Fruit fly (Drosophila melanogaster) whole organism, embryonic: ENCODE data around the gene CG18507.

Experiments used
- Aef1 ChIP-seq: fragments of 200-800 bp; sonication (Bioruptor generic); IDR thresholded peaks from 3 replicates; pipeline ENCODE4 v1.3.6; 2022; ENCODE audit warnings: missing biosample characterization, missing genetic modification characterization
- BtbVII ChIP-seq: fragments of 200-800 bp; sonication (Bioruptor generic); optimal IDR thresholded peaks from 3 replicates; lab custom pipeline; 2017; ENCODE audit warnings: missing biosample characterization, mild to moderate bottlenecking, missing genetic modification characterization
- CG10366 ChIP-seq: fragments of 200-800 bp; sonication (Bioruptor generic); IDR thresholded peaks from 2 replicates; pipeline ENCODE4 v1.3.6; 2022; ENCODE audit warnings: missing biosample characterization, missing genetic modification characterization
- CG10543 ChIP-seq: fragments of 200-800 bp; sonication (Bioruptor generic); optimal IDR thresholded peaks from 3 replicates; lab custom pipeline; 2017; ENCODE audit warnings: missing biosample characterization, mild to moderate bottlenecking, missing genetic modification characterization, moderate library complexity
- CG11247 ChIP-seq: fragments of 200-800 bp; sonication (Bioruptor generic); IDR thresholded peaks from 2 replicates; pipeline ENCODE4 v1.3.6; 2022; ENCODE audit warnings: missing biosample characterization, missing genetic modification characterization
- CG11696 ChIP-seq: fragments of 200-800 bp; sonication (Bioruptor generic); IDR thresholded peaks from 2 replicates; pipeline ENCODE4 v1.3.6; 2022; ENCODE audit warnings: missing biosample characterization, missing genetic modification characterization
- CG14441 ChIP-seq: fragments of 200-800 bp; sonication (Bioruptor generic); IDR thresholded peaks from 2 replicates; pipeline ENCODE4 v1.3.6; 2022; ENCODE audit warnings: missing biosample characterization, missing genetic modification characterization
- CG15269 ChIP-seq: fragments of 200-800 bp; sonication (Bioruptor generic); optimal IDR thresholded peaks from 2 replicates; lab custom pipeline; 2018; ENCODE audit warnings: missing biosample characterization, mild to moderate bottlenecking, missing genetic modification characterization, moderate library complexity
- CG2199 ChIP-seq: fragments of 200-800 bp; sonication (Bioruptor generic); IDR thresholded peaks from 3 replicates; pipeline ENCODE4 v1.3.6; 2022; ENCODE audit warnings: missing biosample characterization, missing genetic modification characterization
- CG34422 ChIP-seq: fragments of 200-800 bp; sonication (Bioruptor generic); IDR thresholded peaks from 3 replicates; pipeline ENCODE4 v1.3.6; 2022; ENCODE audit warnings: missing biosample characterization, missing genetic modification characterization
- CG42726 ChIP-seq: fragments of 200-800 bp; sonication (Bioruptor generic); IDR thresholded peaks from 2 replicates; pipeline ENCODE4 v1.3.6; 2022; ENCODE audit warnings: missing biosample characterization, missing genetic modification characterization; ENCODE audit not compliant: partially characterized antibody
- CG4820 ChIP-seq: fragments of 200-800 bp; sonication (Bioruptor generic); optimal IDR thresholded peaks from 3 replicates; lab custom pipeline; 2016; ENCODE audit warnings: missing biosample characterization, missing genetic modification characterization
- CG6175 ChIP-seq: fragments of 200-800 bp; sonication (Bioruptor generic); IDR thresholded peaks from 3 replicates; pipeline ENCODE4 v1.3.6; 2022; ENCODE audit warnings: missing biosample characterization, missing genetic modification characterization
- CG6683 ChIP-seq: fragments of 200-800 bp; sonication (Bioruptor generic); optimal IDR thresholded peaks from 2 replicates; lab custom pipeline; 2017; ENCODE audit warnings: missing biosample characterization, mild to moderate bottlenecking, missing genetic modification characterization, missing genetic modification reagents
- CG6765 ChIP-seq: fragments of 200-800 bp; sonication (Bioruptor generic); optimal IDR thresholded peaks from 3 replicates; lab custom pipeline; 2017; ENCODE audit warnings: missing biosample characterization, mild to moderate bottlenecking, missing genetic modification characterization
- CG8944 ChIP-seq: fragments of 200-800 bp; sonication (Bioruptor generic); optimal IDR thresholded peaks from 3 replicates; lab custom pipeline; 2016; ENCODE audit warnings: missing biosample characterization, missing genetic modification characterization
- CG9215 ChIP-seq: fragments of 200-800 bp; sonication (Bioruptor generic); IDR thresholded peaks from 2 replicates; pipeline ENCODE4 v1.3.6; 2022; ENCODE audit warnings: missing biosample characterization, missing genetic modification characterization
- CG9609 ChIP-seq: fragments of 200-800 bp; sonication (Bioruptor generic); optimal IDR thresholded peaks from 3 replicates; lab custom pipeline; 2016; ENCODE audit warnings: missing biosample characterization, missing genetic modification characterization
- CG9932 ChIP-seq: fragments of 200-800 bp; sonication (Bioruptor generic); IDR thresholded peaks from 2 replicates; pipeline ENCODE4 v1.3.6; 2022; ENCODE audit warnings: missing biosample characterization, missing genetic modification characterization
- D19B ChIP-seq: fragments of 200-800 bp; sonication (Bioruptor generic); optimal IDR thresholded peaks from 2 replicates; lab custom pipeline; 2017; ENCODE audit warnings: missing biosample characterization, mild to moderate bottlenecking, missing genetic modification characterization
- Dbx ChIP-seq: fragments of 200-800 bp; sonication (Bioruptor generic); IDR thresholded peaks from 3 replicates; pipeline ENCODE4 v1.3.6; 2022; ENCODE audit warnings: missing biosample characterization, missing genetic modification characterization
- Fer1 ChIP-seq: fragments of 200-800 bp; sonication (Bioruptor generic); optimal IDR thresholded peaks from 2 replicates; lab custom pipeline; 2017; ENCODE audit warnings: missing biosample characterization, mild to moderate bottlenecking, missing genetic modification characterization
- Lim3 ChIP-seq: fragments of 200-800 bp; sonication (Bioruptor generic); IDR thresholded peaks from 2 replicates; pipeline ENCODE4 v1.3.6; 2022; ENCODE audit warnings: missing biosample characterization, missing genetic modification characterization
- NC2α ChIP-seq: fragments of 200-800 bp; sonication (Bioruptor generic); optimal IDR thresholded peaks from 2 replicates; lab custom pipeline; 2016; ENCODE audit warnings: missing biosample characterization, missing genetic modification characterization
- NFAT ChIP-seq: fragments of 200-800 bp; sonication (Bioruptor generic); IDR thresholded peaks from 2 replicates; pipeline ENCODE4 v1.3.6; 2022; ENCODE audit warnings: missing biosample characterization, missing genetic modification characterization
- Ravus ChIP-seq: fragments of 200-800 bp; sonication (Bioruptor generic); IDR thresholded peaks from 2 replicates; pipeline ENCODE4 v1.3.6; 2022; ENCODE audit warnings: missing biosample characterization, missing genetic modification characterization
- abd-A ChIP-seq: fragments of 200-800 bp; sonication (Bioruptor generic); optimal IDR thresholded peaks from 3 replicates; lab custom pipeline; 2019; ENCODE audit warnings: missing biosample characterization, mild to moderate bottlenecking, missing genetic modification characterization, moderate library complexity
- ap ChIP-seq: fragments of 200-800 bp; sonication (Bioruptor generic); IDR thresholded peaks from 2 replicates; pipeline ENCODE4 v1.3.6; 2022; ENCODE audit warnings: missing biosample characterization, missing genetic modification characterization
- bbx ChIP-seq: fragments of 200-800 bp; sonication (Bioruptor generic); IDR thresholded peaks from 2 replicates; pipeline ENCODE4 v1.3.6; 2022; ENCODE audit warnings: missing biosample characterization, missing genetic modification characterization; ENCODE audit not compliant: partially characterized antibody
- chinmo ChIP-seq: fragments of 200-800 bp; sonication (Bioruptor generic); IDR thresholded peaks from 4 replicates; pipeline ENCODE4 v1.3.6; 2022; ENCODE audit warnings: missing biosample characterization, missing genetic modification characterization; ENCODE audit not compliant: partially characterized antibody
- dm ChIP-seq: fragments of 200-800 bp; sonication (Bioruptor generic); optimal IDR thresholded peaks from 3 replicates; lab custom pipeline; 2016; ENCODE audit warnings: missing biosample characterization, missing genetic modification characterization
- dmrt11E ChIP-seq: fragments of 200-800 bp; sonication (Bioruptor generic); optimal IDR thresholded peaks from 3 replicates; lab custom pipeline; 2018; ENCODE audit warnings: missing biosample characterization, mild to moderate bottlenecking, missing genetic modification characterization, moderate library complexity
- fd64A ChIP-seq: fragments of 200-800 bp; sonication (Bioruptor generic); optimal IDR thresholded peaks from 3 replicates; lab custom pipeline; 2018; ENCODE audit warnings: missing biosample characterization, mild to moderate bottlenecking, missing genetic modification characterization
- h ChIP-seq: fragments of >200 bp; optimal IDR thresholded peaks from 2 replicates; lab custom pipeline; 2017
- ham ChIP-seq: fragments of 200-800 bp; sonication (Bioruptor generic); IDR thresholded peaks from 2 replicates; pipeline ENCODE4 v1.3.6; 2022; ENCODE audit warnings: missing biosample characterization, missing genetic modification characterization
- hb ChIP-seq: fragments of 200-800 bp; sonication (Bioruptor generic); IDR thresholded peaks from 3 replicates; pipeline ENCODE4 v1.3.6; 2022; ENCODE audit warnings: missing biosample characterization, missing genetic modification characterization; ENCODE audit not compliant: partially characterized antibody
- hth ChIP-seq: fragments of >200 bp; optimal IDR thresholded peaks from 2 replicates; lab custom pipeline; 2017; ENCODE audit warnings: inconsistent platforms
- maf-S ChIP-seq: fragments of 200-800 bp; sonication (Bioruptor generic); optimal IDR thresholded peaks from 2 replicates; lab custom pipeline; 2016; ENCODE audit warnings: missing biosample characterization, missing genetic modification characterization
- odd ChIP-seq: fragments of 200-800 bp; sonication (Bioruptor generic); optimal IDR thresholded peaks from 2 replicates; lab custom pipeline; 2017; ENCODE audit warnings: missing biosample characterization, mild to moderate bottlenecking, missing genetic modification characterization
- org-1 ChIP-seq: fragments of 200-800 bp; sonication (Bioruptor generic); optimal IDR thresholded peaks from 2 replicates; lab custom pipeline; 2017; ENCODE audit warnings: missing biosample characterization, missing genetic modification characterization
- phol ChIP-seq: fragments of 200-800 bp; sonication (Bioruptor generic); optimal IDR thresholded peaks from 3 replicates; lab custom pipeline; 2018; ENCODE audit warnings: missing biosample characterization, mild to moderate bottlenecking, missing genetic modification characterization, moderate library complexity
- psq ChIP-seq: fragments of 200-800 bp; sonication (Bioruptor generic); optimal IDR thresholded peaks from 2 replicates; lab custom pipeline; 2017; ENCODE audit warnings: missing biosample characterization, missing genetic modification characterization
- pum ChIP-seq: fragments of 200-800 bp; sonication (Bioruptor generic); optimal IDR thresholded peaks from 2 replicates; lab custom pipeline; 2016; ENCODE audit warnings: missing biosample characterization, missing genetic modification characterization
- seq ChIP-seq: fragments of 200-800 bp; sonication (Bioruptor generic); IDR thresholded peaks from 2 replicates; pipeline ENCODE4 v1.3.6; 2022; ENCODE audit warnings: missing biosample characterization, missing genetic modification characterization
- slp2 ChIP-seq: fragments of 200-800 bp; sonication (Bioruptor generic); optimal IDR thresholded peaks from 2 replicates; lab custom pipeline; 2016; ENCODE audit warnings: missing biosample characterization, missing genetic modification characterization
- sqz ChIP-seq: fragments of 200-800 bp; sonication (Bioruptor generic); optimal IDR thresholded peaks from 3 replicates; lab custom pipeline; 2018; ENCODE audit warnings: missing biosample characterization, mild to moderate bottlenecking, missing genetic modification characterization
- tio ChIP-seq: fragments of 200-800 bp; sonication (Bioruptor generic); optimal IDR thresholded peaks from 2 replicates; lab custom pipeline; 2017; ENCODE audit warnings: missing biosample characterization, missing genetic modification characterization, inconsistent platforms
- tna ChIP-seq: fragments of 200-800 bp; sonication (Bioruptor generic); IDR thresholded peaks from 2 replicates; pipeline ENCODE4 v1.3.6; 2022; ENCODE audit warnings: missing biosample characterization, missing genetic modification characterization; ENCODE audit not compliant: partially characterized antibody
- toy ChIP-seq: fragments of 200-800 bp; sonication (Bioruptor generic); IDR thresholded peaks from 2 replicates; pipeline ENCODE4 v1.3.6; 2022; ENCODE audit warnings: missing biosample characterization, missing genetic modification characterization
- vnd ChIP-seq: fragments of 200-800 bp; sonication (Bioruptor generic); IDR thresholded peaks from 3 replicates; pipeline ENCODE4 v1.3.6; 2022; ENCODE audit warnings: missing biosample characterization, missing genetic modification characterization; ENCODE audit not compliant: partially characterized antibody
- zf30C ChIP-seq: fragments of 200-800 bp; sonication (Bioruptor generic); optimal IDR thresholded peaks from 3 replicates; lab custom pipeline; 2018; ENCODE audit warnings: missing biosample characterization, mild to moderate bottlenecking, missing genetic modification characterization
- zfh2 ChIP-seq: fragments of 200-800 bp; sonication (Bioruptor generic); optimal IDR thresholded peaks from 2 replicates; lab custom pipeline; 2016; ENCODE audit warnings: missing biosample characterization, missing genetic modification characterization

The CG18507 gene

DNA sequence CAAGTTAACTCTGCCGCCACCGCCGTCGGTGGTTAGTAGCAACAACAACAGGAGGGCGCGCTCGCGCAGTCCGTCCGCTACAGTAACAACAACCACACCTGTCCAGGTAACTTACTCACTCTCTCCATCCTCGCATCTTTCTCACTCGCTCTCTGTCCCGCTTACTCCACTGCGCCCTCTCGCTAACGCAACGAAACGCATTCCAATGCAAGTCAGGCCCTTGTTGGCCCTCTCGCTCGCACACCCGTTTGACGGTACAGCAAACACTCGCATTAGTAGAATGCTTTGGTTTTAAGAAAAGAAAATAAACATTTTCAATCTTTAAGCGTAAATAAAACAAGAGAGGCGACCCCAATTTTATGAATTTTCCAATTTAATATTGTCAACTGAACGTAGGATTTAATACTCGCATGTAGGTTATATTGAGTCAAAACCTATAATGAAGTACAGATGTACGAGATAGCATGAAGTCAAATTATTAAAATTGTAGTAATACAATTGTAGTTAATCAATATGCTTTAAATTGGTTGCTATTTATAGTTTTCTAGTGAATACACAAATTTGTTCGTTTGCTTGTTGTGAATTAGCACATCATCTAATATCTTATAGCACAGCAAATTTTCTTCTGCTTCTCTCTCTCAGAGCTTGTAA, 817 bp downstream of the CG18507 start (continued):
- TF ChIP-seq Ravus = no peak
- TF ChIP-seq chinmo (GFP tag; lab: Robert Waterston, UW) = peak; percentile 66; the same call in 1 of the 4 replicates
- peak; percentile 83 for TF ChIP-seq CG2199 (GFP tag; lab: Robert Waterston, UW)
- no peak for TF ChIP-seq maf-S (GFP tag; lab: Kevin White, UChicago)
- no peak for TF ChIP-seq CG6765
- TF ChIP-seq tio (GFP tag; lab: Kevin White, UChicago) = peak; percentile 6
- no peak for TF ChIP-seq fd64A (GFP tag; lab: Kevin White, UChicago)
- no peak for TF ChIP-seq CG9215 (GFP tag; lab: Robert Waterston, UW)
- TF ChIP-seq toy (GFP tag; lab: Robert Waterston, UW) = no peak
- peak; percentile 28; the same call in 1 of the 3 replicates for TF ChIP-seq CG34422
- TF ChIP-seq h (lab: Kevin White, UChicago) = no peak
- TF ChIP-seq CG11247 (GFP tag; lab: Robert Waterston, UW) = no peak
- TF ChIP-seq CG10543 (GFP tag; lab: Kevin White, UChicago) = no peak
- no peak for TF ChIP-seq CG9609 (GFP tag; lab: Kevin White, UChicago)
- TF ChIP-seq CG6683 (GFP tag; lab: Kevin White, UChicago) = no peak
- TF ChIP-seq org-1 = no peak
- TF ChIP-seq zfh2 (GFP tag; lab: Kevin White, UChicago) = no peak
- no peak for TF ChIP-seq zf30C (GFP tag; lab: Kevin White, UChicago)
- no peak for TF ChIP-seq CG9932
- no peak for TF ChIP-seq Dbx
- TF ChIP-seq seq (GFP tag; lab: Robert Waterston, UW) = no peak
- no peak for TF ChIP-seq pum (GFP tag; lab: Kevin White, UChicago)
- TF ChIP-seq CG4820 (GFP tag; lab: Kevin White, UChicago) = peak; percentile 29
- TF ChIP-seq CG42726 (GFP tag; lab: Robert Waterston, UW) = no peak
- peak; percentile 42 for TF ChIP-seq phol
- no peak for TF ChIP-seq BtbVII (GFP tag; lab: Kevin White, UChicago)
- TF ChIP-seq CG15269 (tag; lab: Kevin White, UChicago) = no peak
- no peak for TF ChIP-seq ap (GFP tag; lab: Robert Waterston, UW)
- no peak for TF ChIP-seq hb (GFP tag; lab: Robert Waterston, UW)
- peak; percentile 69 for TF ChIP-seq CG10366 (GFP tag; lab: Robert Waterston, UW)
- no peak for TF ChIP-seq CG8944 (GFP tag; lab: Kevin White, UChicago)
- peak; percentile 9 for TF ChIP-seq sqz
- no peak for TF ChIP-seq NC2α (GFP tag; lab: Kevin White, UChicago)
- TF ChIP-seq NFAT = no peak
- TF ChIP-seq psq (GFP tag; lab: Kevin White, UChicago) = no peak
- no peak for TF ChIP-seq Fer1
- TF ChIP-seq odd (GFP tag; lab: Kevin White, UChicago) = no peak
- TF ChIP-seq CG6175 (GFP tag; lab: Robert Waterston, UW) = peak; percentile 64; the same call in 2 of the 3 replicates
- no peak for TF ChIP-seq tna (GFP tag; lab: Robert Waterston, UW)
- TF ChIP-seq CG14441 (GFP tag; lab: Robert Waterston, UW) = peak; percentile 50; the same call in 1 of the 2 replicates
- TF ChIP-seq Aef1 (GFP tag; lab: Robert Waterston, UW) = no peak
- TF ChIP-seq dmrt11E (tag; lab: Kevin White, UChicago) = peak; percentile 59
- no peak for TF ChIP-seq abd-A (tag; lab: Kevin White, UChicago)
- TF ChIP-seq slp2 (GFP tag; lab: Kevin White, UChicago) = peak; percentile 43
- no peak for TF ChIP-seq CG11696 (GFP tag; lab: Robert Waterston, UW)
- TF ChIP-seq dm (GFP tag; lab: Kevin White, UChicago) = no peak
- TF ChIP-seq Lim3 (GFP tag; lab: Robert Waterston, UW) = no peak
- no peak for TF ChIP-seq vnd (GFP tag; lab: Robert Waterston, UW)
- TF ChIP-seq bbx (GFP tag; lab: Robert Waterston, UW) = 0 out of 2 replicates have a peak, but pooled peaks have one; percentile 28
- no peak for TF ChIP-seq hth
- TF ChIP-seq ham (GFP tag; lab: Robert Waterston, UW) = no peak
- no peak for TF ChIP-seq D19B (GFP tag; lab: Kevin White, UChicago)
